Fruit fly (Drosophila melanogaster): ENCODE data around the gene CG7024.

The CG7024 gene

DNA sequence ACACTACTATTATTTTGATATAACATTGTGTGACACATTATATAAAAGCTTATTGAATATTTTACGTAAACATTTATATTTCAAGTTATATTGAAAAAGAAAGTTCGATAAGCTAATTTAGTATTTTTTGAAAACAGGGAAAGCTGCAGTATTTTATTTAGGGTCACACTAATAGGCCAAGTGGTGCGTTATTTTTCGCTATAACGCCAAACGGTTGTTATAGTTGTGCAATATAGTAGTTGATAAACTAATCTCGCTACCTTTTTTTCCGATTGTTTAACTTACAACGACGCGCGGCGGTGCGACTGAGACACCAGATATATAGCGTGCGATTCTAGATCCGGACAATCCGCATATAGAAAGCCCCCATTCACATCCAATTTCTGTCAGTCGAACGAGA is 3.0 kb upstream of the CG7024 start, which contains the start of gene Pdha (continued):
- TF ChIP-seq CG14860 (GFP tag; IDR thresholded peaks at IDR 0.05; ENCODE audit: partially characterized antibody) (no peak), ATbp (GFP tag; optimal IDR thresholded peaks at IDR 0.05) (no peak), CG9932 (GFP tag; IDR thresholded peaks at IDR 0.05) (no peak), B-H1 (GFP tag; IDR thresholded peaks at IDR 0.05) (no peak), dmrt11E (tag; optimal IDR thresholded peaks at IDR 0.05) (no peak), CG5180 (GFP tag; optimal IDR thresholded peaks at IDR 0.05) (no peak), ftz-f1 (GFP tag; optimal IDR thresholded peaks at IDR 0.05) (no peak), CG14965 (GFP tag; optimal IDR thresholded peaks at IDR 0.05; ENCODE audit: borderline replicate concordance) (no peak), Max (GFP tag; optimal IDR thresholded peaks at IDR 0.05) (no peak), nmo (GFP tag; optimal IDR thresholded peaks at IDR 0.05) (no peak), Neu2 (GFP tag; optimal IDR thresholded peaks at IDR 0.05; ENCODE audit: borderline replicate concordance) (no peak), dysf (GFP tag; IDR thresholded peaks at IDR 0.05) (no peak), CG15073 (GFP tag; optimal IDR thresholded peaks at IDR 0.05) (no peak), Doc3 (GFP tag; IDR thresholded peaks at IDR 0.05; ENCODE audit: partially characterized antibody) (no peak), kni (GFP tag; optimal IDR thresholded peaks at IDR 0.05) (no peak), slbo (GFP tag; IDR thresholded peaks at IDR 0.05) (peak; percentile 21; the same call in 1 of the 2 replicates), CG3995 (GFP tag; optimal IDR thresholded peaks at IDR 0.05) (no peak), rib (GFP tag; IDR thresholded peaks at IDR 0.05) (no peak), CG32767 (GFP tag; IDR thresholded peaks at IDR 0.05) (no peak), CG10147 (GFP tag; optimal IDR thresholded peaks at IDR 0.05) (no peak), gsb (GFP tag; IDR thresholded peaks at IDR 0.05) (no peak), tio (GFP tag; optimal IDR thresholded peaks at IDR 0.05) (no peak), ken (GFP tag; IDR thresholded peaks at IDR 0.05) (no peak), CG34422 (GFP tag; IDR thresholded peaks at IDR 0.05) (peak; percentile 8; the same call in 1 of the 3 replicates), CG8281 (tag; optimal IDR thresholded peaks at IDR 0.05) (no peak), HLHmδ (GFP tag; optimal IDR thresholded peaks at IDR 0.05) (no peak), Abd-B (GFP tag; optimal IDR thresholded peaks at IDR 0.05) (no peak), eyg (GFP tag; optimal IDR thresholded peaks at IDR 0.05) (no peak), yki (optimal IDR thresholded peaks at IDR 0.05) (no peak), CG9797 (GFP tag; optimal IDR thresholded peaks at IDR 0.05) (peak; percentile 45), Hey (tag; optimal IDR thresholded peaks at IDR 0.05) (no peak), CG9215 (GFP tag; IDR thresholded peaks at IDR 0.05) (no peak), CG15601 (tag; optimal IDR thresholded peaks at IDR 0.05) (no peak), Gsc (GFP tag; IDR thresholded peaks at IDR 0.05) (no peak), lola (GFP tag; optimal IDR thresholded peaks at IDR 0.05) (no peak), Gug (GFP tag; IDR thresholded peaks at IDR 0.05) (no peak), Vsx1 (GFP tag; optimal IDR thresholded peaks at IDR 0.05) (peak; percentile 68), Hr39 (optimal IDR thresholded peaks at IDR 0.05) (no peak), ase (GFP tag; IDR thresholded peaks at IDR 0.05) (no peak), az2 (GFP tag; optimal IDR thresholded peaks at IDR 0.05) (no peak), Hr51 (GFP tag; optimal IDR thresholded peaks at IDR 0.05) (no peak)

DNA sequence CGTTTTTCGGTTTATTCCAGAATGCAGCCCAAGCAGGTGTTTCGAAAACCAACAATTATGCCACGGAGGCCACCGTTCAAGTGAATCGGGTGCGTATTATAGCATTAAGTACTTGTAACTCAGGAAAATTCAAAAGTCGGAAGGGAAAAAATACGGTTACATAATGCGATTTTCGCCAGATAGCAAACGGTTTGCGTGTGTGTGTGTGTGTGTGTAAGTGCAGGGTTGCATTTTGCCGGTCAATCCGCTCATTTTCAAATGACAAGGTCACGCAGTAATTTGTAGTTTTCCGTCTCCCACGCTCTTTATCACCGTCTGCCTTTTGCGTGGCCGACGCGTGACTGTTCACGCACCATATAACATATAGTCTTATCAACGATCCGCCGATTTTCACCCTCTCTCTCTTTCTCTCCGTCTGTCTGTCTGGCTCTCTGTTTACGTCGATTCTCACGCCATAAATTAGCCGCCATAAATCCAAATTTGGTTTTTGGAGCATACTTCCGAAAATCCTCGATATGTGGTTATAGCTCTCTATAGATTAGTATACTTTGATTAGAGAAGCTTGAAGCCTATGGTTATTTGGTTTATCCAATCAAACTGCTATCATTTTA is 2.2 kb upstream of the CG7024 start:
- TF ChIP-seq CG6791 (GFP tag; IDR thresholded peaks at IDR 0.05; ENCODE audit: partially characterized antibody) (0 out of 3 replicates have a peak, but pooled peaks have one; percentile 13), exex (tag; optimal IDR thresholded peaks at IDR 0.05) (peak; percentile 39), CG17912 (GFP tag; optimal IDR thresholded peaks at IDR 0.05) (peak; percentile 15), ab (GFP tag; optimal IDR thresholded peaks at IDR 0.05) (no peak), ftz-f1 (GFP tag; optimal IDR thresholded peaks at IDR 0.05) (peak; percentile 40), Mad (GFP tag; optimal IDR thresholded peaks at IDR 0.05) (no peak), CG3995 (GFP tag; optimal IDR thresholded peaks at IDR 0.05) (peak; percentile 66), CG14050 (GFP tag; IDR thresholded peaks at IDR 0.05) (no peak), CG2199 (GFP tag; IDR thresholded peaks at IDR 0.05) (no peak), Sin3A (optimal IDR thresholded peaks at IDR 0.05) (no peak), chinmo (GFP tag; IDR thresholded peaks at IDR 0.05; ENCODE audit: partially characterized antibody) (0 out of 4 replicates have a peak, but pooled peaks have one; percentile 41), E2f2 (GFP tag; IDR thresholded peaks at IDR 0.05) (peak; percentile 44), CG7987 (GFP tag; optimal IDR thresholded peaks at IDR 0.05) (peak; percentile 86), Vsx1 (GFP tag; optimal IDR thresholded peaks at IDR 0.05) (peak; percentile 45)

All from whole organism, embryonic.